Worm (Caenorhabditis elegans): ENCODE measurements around the gene acp-3.
A peak's percentile ranks its signal among the peaks of the same experiment; 100 is the strongest.

DNA sequence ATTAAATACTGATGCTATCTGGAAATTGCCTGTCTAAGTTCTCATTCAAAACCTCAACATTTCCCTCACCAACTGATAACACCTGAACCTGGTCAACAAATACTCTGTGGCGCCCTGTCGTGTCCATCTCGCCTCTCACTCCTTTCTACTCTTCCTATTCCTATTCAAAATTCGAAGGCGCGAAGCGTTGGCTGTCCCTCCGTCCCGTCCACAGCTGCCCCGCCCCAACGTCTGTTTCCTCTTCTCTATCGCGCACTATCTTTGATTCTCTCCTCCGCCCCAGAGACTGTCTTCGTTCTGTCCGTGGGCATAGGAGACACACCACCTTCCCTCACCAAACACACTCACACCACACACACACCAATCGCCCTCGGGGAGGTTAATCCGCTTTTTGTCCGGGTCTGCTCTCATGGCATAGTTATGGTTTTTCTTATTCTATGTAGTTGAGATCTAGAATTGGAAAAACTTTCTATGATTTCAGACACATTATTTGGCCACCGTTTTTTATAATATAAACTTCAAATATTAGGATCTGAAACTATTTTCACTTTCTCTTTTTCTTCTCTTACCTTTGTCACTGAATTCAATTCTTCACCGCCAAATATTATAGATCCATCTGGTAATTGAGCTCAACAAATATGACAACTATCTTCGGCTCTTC is 24.7 kb downstream of the acp-3 start, which contains the start of gene efl-3:
- TF ChIP-seq ztf-11 (tag; optimal IDR thresholded peaks at IDR 0.05), result no peak
- no peak for TF ChIP-seq nhr-28 (tag; optimal IDR thresholded peaks at IDR 0.05)
- no peak for TF ChIP-seq unc-39 (tag; optimal IDR thresholded peaks at IDR 0.05)
- TF ChIP-seq mls-2 (tag; optimal IDR thresholded peaks at IDR 0.05), result peak; percentile 41
- TF ChIP-seq pha-4 (tag; optimal IDR thresholded peaks at IDR 0.05), result no peak
- no peak for TF ChIP-seq elt-3 (tag; optimal IDR thresholded peaks at IDR 0.05)
- no peak for TF ChIP-seq unc-62 (GFP tag; optimal IDR thresholded peaks at IDR 0.05)
- TF ChIP-seq nhr-76 (tag; optimal IDR thresholded peaks at IDR 0.05), result no peak
- no peak for TF ChIP-seq M03D4.4 (tag; optimal IDR thresholded peaks at IDR 0.05)
- TF ChIP-seq lsy-2 (tag; optimal IDR thresholded peaks at IDR 0.05), result no peak
